Worm (Caenorhabditis elegans): ENCODE measurements around the gene Y73B6BL.288.
A peak's percentile ranks its signal among the peaks of the same experiment; 100 is the strongest.

Y73B6BL.288 gene

DNA sequence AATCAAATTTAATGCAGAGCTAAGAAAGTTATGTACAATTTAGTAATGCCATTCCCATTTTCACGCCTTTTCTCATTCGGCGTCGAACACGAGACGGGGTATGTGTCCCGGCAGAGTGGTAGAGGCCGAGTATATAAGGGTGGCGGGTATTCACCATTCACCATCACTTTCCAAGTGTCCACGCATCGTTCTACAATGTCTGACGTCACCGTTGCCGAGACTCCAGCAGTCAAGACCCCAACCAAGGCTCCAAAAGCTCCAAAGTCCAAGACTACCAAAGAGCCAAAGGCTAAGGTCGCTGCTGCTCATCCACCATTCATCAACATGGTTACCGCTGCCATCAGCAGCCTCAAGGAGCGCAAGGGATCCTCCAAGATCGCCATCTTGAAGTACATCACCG lies 48.2 kb downstream of the Y73B6BL.288 start, which contains the start of gene hil-2:
Gene hil-2 (plus strand): TSS at position 160 of the 400 bp plus-strand sequence.
- TF ChIP-seq lsy-12 (tag; optimal IDR thresholded peaks at IDR 0.05): no peak
- peak; percentile 23 for TF ChIP-seq lin-39 (tag; optimal IDR thresholded peaks at IDR 0.05)
- TF ChIP-seq mdl-1 (tag; optimal IDR thresholded peaks at IDR 0.05): no peak
